Worm (Caenorhabditis elegans): ENCODE measurements around the gene ZK792.12.
A peak's percentile ranks its signal among the peaks of the same experiment; 100 is the strongest.

The ZK792.12 gene

ce11 chrIV:11655370-11655769, 38.2 kb upstream of the ZK792.12 start, which contains the start of gene ent-1:
TSS of gene ent-1 (minus strand) at chrIV:11655470.
- no peak for TF ChIP-seq snpc-4 (tag; optimal IDR thresholded peaks at IDR 0.05)
- no peak for TF ChIP-seq ama-1 (optimal IDR thresholded peaks at IDR 0.05)
- TF ChIP-seq lin-13 (GFP tag; optimal IDR thresholded peaks at IDR 0.05): no peak
- TF ChIP-seq lsy-2 (tag; optimal IDR thresholded peaks at IDR 0.05): peak in 1 of 2 experiments; percentile 4
- no peak for TF ChIP-seq skn-1 (tag; optimal IDR thresholded peaks at IDR 0.05)

ce11 chrIV:11656144-11656780, 37.3 kb upstream of the ZK792.12 start, which contains the start of gene ZK809.5:
TSS of gene ZK809.5 (plus strand) at chrIV:11656730.
- TF ChIP-seq dmd-4 (tag; optimal IDR thresholded peaks at IDR 0.05) (no peak), lsy-2 (tag; optimal IDR thresholded peaks at IDR 0.05) (peak in 1 of 2 experiments; percentile 23), ceh-82 (tag; optimal IDR thresholded peaks at IDR 0.05) (no peak), nhr-10 (tag; optimal IDR thresholded peaks at IDR 0.05) (no peak), lin-11 (tag; optimal IDR thresholded peaks at IDR 0.05) (peak; percentile 16), alr-1 (tag; optimal IDR thresholded peaks at IDR 0.05) (no peak), unc-55 (GFP tag; optimal IDR thresholded peaks at IDR 0.05) (peak; percentile 37)

- TF ChIP-seq mdl-1 (tag; optimal IDR thresholded peaks at IDR 0.05) (no peak), sma-3 (GFP tag; optimal IDR thresholded peaks at IDR 0.05) (no peak), nhr-6 (tag; optimal IDR thresholded peaks at IDR 0.05) (no peak), elt-3 (tag; optimal IDR thresholded peaks at IDR 0.05) (no peak), nhr-25 (tag; optimal IDR thresholded peaks at IDR 0.05) (no peak), blmp-1 (tag; optimal IDR thresholded peaks at IDR 0.05; ENCODE audit: insufficient read depth) (no peak), Y55F3AM.14 (GFP tag; optimal IDR thresholded peaks at IDR 0.05) (no peak), crh-2 (tag; optimal IDR thresholded peaks at IDR 0.05) (no peak), lin-11 (tag; optimal IDR thresholded peaks at IDR 0.05) (no peak), lin-13 (GFP tag; optimal IDR thresholded peaks at IDR 0.05) (no peak), egl-27 (tag; optimal IDR thresholded peaks at IDR 0.05) (no peak), snpc-4 (tag; optimal IDR thresholded peaks at IDR 0.05) (no peak), C34F6.9 (tag; optimal IDR thresholded peaks at IDR 0.05) (no peak), nhr-237 (tag; optimal IDR thresholded peaks at IDR 0.05) (no peak), lsy-2 (tag; optimal IDR thresholded peaks at IDR 0.05) (no peak), alr-1 (tag; optimal IDR thresholded peaks at IDR 0.05) (no peak)
These were observed 33.7 kb upstream of the ZK792.12 start, which contains the start of gene ZK792.1 for ce11 chrIV:11659794-11660312. TSS of gene ZK792.1 (plus strand) at chrIV:11659844.

- TF ChIP-seq snpc-4 (tag; optimal IDR thresholded peaks at IDR 0.05): no peak
- TF ChIP-seq nhr-23 (tag; optimal IDR thresholded peaks at IDR 0.05): no peak
- no peak for TF ChIP-seq gmeb-1 (tag; optimal IDR thresholded peaks at IDR 0.05)
- no peak for TF ChIP-seq elt-3 (tag; optimal IDR thresholded peaks at IDR 0.05)
- TF ChIP-seq alr-1 (tag; optimal IDR thresholded peaks at IDR 0.05): no peak
- TF ChIP-seq peb-1 (tag; optimal IDR thresholded peaks at IDR 0.05): no peak
- no peak for TF ChIP-seq nhr-10 (tag; optimal IDR thresholded peaks at IDR 0.05)
- TF ChIP-seq dmd-4 (tag; optimal IDR thresholded peaks at IDR 0.05): no peak
- no peak for TF ChIP-seq nhr-237 (tag; optimal IDR thresholded peaks at IDR 0.05)
- TF ChIP-seq ceh-82 (tag; optimal IDR thresholded peaks at IDR 0.05): no peak
- no peak for TF ChIP-seq F13H6.1 (tag; optimal IDR thresholded peaks at IDR 0.05)
- no peak for TF ChIP-seq lin-39 (tag; optimal IDR thresholded peaks at IDR 0.05)
- TF ChIP-seq lin-11 (tag; optimal IDR thresholded peaks at IDR 0.05): no peak
These were observed 28.6 kb upstream of the ZK792.12 start, which contains the start of gene ZK809.9 for ce11 chrIV:11665010-11665409. TSS of gene ZK809.9 (plus strand) at chrIV:11665310.

- TF ChIP-seq ceh-16 (tag; optimal IDR thresholded peaks at IDR 0.05) (no peak), snpc-4 (tag; optimal IDR thresholded peaks at IDR 0.05) (no peak), unc-39 (tag; optimal IDR thresholded peaks at IDR 0.05) (no peak), nhr-21 (tag; optimal IDR thresholded peaks at IDR 0.05) (no peak), Y55F3AM.14 (GFP tag; optimal IDR thresholded peaks at IDR 0.05) (no peak), mab-5 (tag; optimal IDR thresholded peaks at IDR 0.05) (no peak), unc-55 (GFP tag; optimal IDR thresholded peaks at IDR 0.05) (no peak)
These were observed 25.6 kb upstream of the ZK792.12 start, which contains the start of gene atg-4.2 for ce11 chrIV:11668001-11668400. TSS of gene atg-4.2 (plus strand) at chrIV:11668024.
